Fruit fly (Drosophila melanogaster) whole organism, embryonic: ENCODE measurements around the gene CG13622.
A peak's percentile ranks its signal among the peaks of the same experiment; 100 is the strongest.

ENCODE experiments used
- BEAF-32 ChIP-seq: fragments of 200-800 bp; sonication (Bioruptor generic); optimal IDR thresholded peaks from 3 replicates; lab custom pipeline; 2017; ENCODE audit warnings: missing biosample characterization, missing genetic modification characterization, mild to moderate bottlenecking, moderate library complexity, missing genetic modification reagents
- Blimp-1 ChIP-seq: fragments of 200-800 bp; sonication (Bioruptor generic); optimal IDR thresholded peaks from 3 replicates; lab custom pipeline; 2018; ENCODE audit warnings: missing biosample characterization, missing genetic modification characterization, mild to moderate bottlenecking, moderate library complexity, missing genetic modification reagents
- CG11085 ChIP-seq: fragments of 200-800 bp; sonication (Bioruptor generic); IDR thresholded peaks from 2 replicates; pipeline ENCODE4 v1.3.6; 2022; ENCODE audit warnings: missing biosample characterization, missing genetic modification characterization
- CG12391 ChIP-seq: fragments of 200-800 bp; sonication (Bioruptor generic); optimal IDR thresholded peaks from 3 replicates; lab custom pipeline; 2018; ENCODE audit warnings: missing biosample characterization, mild to moderate bottlenecking, missing genetic modification characterization, moderate library complexity
- CG12744 ChIP-seq: fragments of 200-800 bp; sonication (Bioruptor generic); optimal IDR thresholded peaks from 2 replicates; lab custom pipeline; 2016; ENCODE audit warnings: missing biosample characterization, missing genetic modification characterization
- CG13624 ChIP-seq: fragments of 200-800 bp; sonication (Bioruptor generic); optimal IDR thresholded peaks from 2 replicates; lab custom pipeline; 2016; ENCODE audit warnings: missing biosample characterization, missing genetic modification characterization
- CG13894 ChIP-seq: fragments of 200-800 bp; sonication (Bioruptor generic); optimal IDR thresholded peaks from 3 replicates; lab custom pipeline; 2018; ENCODE audit warnings: missing biosample characterization, mild to moderate bottlenecking, missing genetic modification characterization, moderate library complexity
- CG14050 ChIP-seq: fragments of 200-800 bp; sonication (Bioruptor generic); IDR thresholded peaks from 3 replicates; pipeline ENCODE4 v1.3.6; 2022; ENCODE audit warnings: missing biosample characterization, missing genetic modification characterization
- CG15269 ChIP-seq: fragments of 200-800 bp; sonication (Bioruptor generic); optimal IDR thresholded peaks from 2 replicates; lab custom pipeline; 2018; ENCODE audit warnings: missing biosample characterization, mild to moderate bottlenecking, missing genetic modification characterization, moderate library complexity
- CG17186 ChIP-seq: fragments of 200-800 bp; sonication (Bioruptor generic); optimal IDR thresholded peaks from 3 replicates; lab custom pipeline; 2017; ENCODE audit warnings: missing biosample characterization, missing genetic modification reagents, missing genetic modification characterization
- CG18262 ChIP-seq: fragments of 200-800 bp; optimal IDR thresholded peaks from 3 replicates; lab custom pipeline; 2019; ENCODE audit warnings: missing biosample characterization, mild to moderate bottlenecking, missing genetic modification characterization, moderate library complexity
- CG2116 ChIP-seq: fragments of 200-800 bp; sonication (Bioruptor generic); optimal IDR thresholded peaks from 3 replicates; lab custom pipeline; 2018; ENCODE audit warnings: missing biosample characterization, mild to moderate bottlenecking, missing genetic modification characterization
- CG32532 ChIP-seq: fragments of 200-800 bp; sonication (Bioruptor generic); IDR thresholded peaks from 2 replicates; pipeline ENCODE4 v1.3.6; 2022; ENCODE audit warnings: missing biosample characterization, missing genetic modification characterization
- CG33557 ChIP-seq: fragments of 200-800 bp; sonication (Bioruptor generic); optimal IDR thresholded peaks from 2 replicates; lab custom pipeline; 2019; ENCODE audit warnings: missing biosample characterization, mild to moderate bottlenecking, missing genetic modification characterization, moderate library complexity
- CG3407 ChIP-seq: fragments of 200-800 bp; sonication (Bioruptor generic); optimal IDR thresholded peaks from 2 replicates; lab custom pipeline; 2018; ENCODE audit warnings: missing biosample characterization, mild to moderate bottlenecking, missing genetic modification characterization
- CG3726 ChIP-seq: fragments of 200-800 bp; sonication (Bioruptor generic); IDR thresholded peaks from 3 replicates; pipeline ENCODE4, ENCODE4 v1.3.6; 2022; ENCODE audit warnings: missing biosample characterization, missing genetic modification characterization
- CG3995 ChIP-seq: fragments of 200-800 bp; sonication (Bioruptor generic); optimal IDR thresholded peaks from 3 replicates; lab custom pipeline; 2016; ENCODE audit warnings: missing biosample characterization, missing genetic modification characterization
- CG4404 ChIP-seq: fragments of 200-800 bp; sonication (Bioruptor generic); IDR thresholded peaks from 2 replicates; pipeline ENCODE4 v1.3.6; 2022; ENCODE audit warnings: missing biosample characterization, missing genetic modification characterization
- CG4854 ChIP-seq: fragments of 200-800 bp; sonication (Bioruptor generic); optimal IDR thresholded peaks from 2 replicates; lab custom pipeline; 2016; ENCODE audit warnings: missing biosample characterization, missing genetic modification characterization, inconsistent platforms
- CG6813 ChIP-seq: fragments of 200-800 bp; sonication (Bioruptor generic); optimal IDR thresholded peaks from 2 replicates; lab custom pipeline; 2017; ENCODE audit warnings: missing biosample characterization, missing genetic modification characterization, mild to moderate bottlenecking, moderate library complexity, missing genetic modification reagents
- CG6854 ChIP-seq: fragments of 200-800 bp; sonication (Bioruptor generic); optimal IDR thresholded peaks from 3 replicates; lab custom pipeline; 2017; ENCODE audit warnings: missing biosample characterization, mild to moderate bottlenecking, missing genetic modification characterization
- CG7372 ChIP-seq: fragments of 200-800 bp; sonication (Bioruptor generic); IDR thresholded peaks from 2 replicates; pipeline ENCODE4 v1.3.6; 2022; ENCODE audit warnings: missing biosample characterization, missing genetic modification characterization
- CG8765 ChIP-seq: fragments of 200-800 bp; sonication (Bioruptor generic); IDR thresholded peaks from 2 replicates; pipeline ENCODE4 v1.3.6; 2022; ENCODE audit warnings: missing biosample characterization, missing genetic modification characterization
- D ChIP-seq, 2 experiments: fragments of 200-800 bp in 1 of 2; fragments of >200 bp in 1 of 2; sonication (Bioruptor generic) in 1 of 2; optimal IDR thresholded peaks; 2 replicates in 1 of 2; 3 replicates in 1 of 2; lab custom pipeline; 2017; ENCODE audit warnings: mild to moderate bottlenecking in 1 of 2, missing biosample characterization in 1 of 2, missing genetic modification characterization in 1 of 2, missing genetic modification reagents in 1 of 2
- D19B ChIP-seq: fragments of 200-800 bp; sonication (Bioruptor generic); optimal IDR thresholded peaks from 2 replicates; lab custom pipeline; 2017; ENCODE audit warnings: missing biosample characterization, mild to moderate bottlenecking, missing genetic modification characterization
- Dip3 ChIP-seq: fragments of 200-800 bp; sonication (Bioruptor generic); optimal IDR thresholded peaks from 3 replicates; lab custom pipeline; 2016; ENCODE audit warnings: missing biosample characterization, missing genetic modification characterization
- Fer3 ChIP-seq: fragments of 200-800 bp; sonication (Bioruptor generic); optimal IDR thresholded peaks from 2 replicates; lab custom pipeline; 2018; ENCODE audit warnings: missing biosample characterization, mild to moderate bottlenecking, missing genetic modification characterization, moderate library complexity
- HHEX ChIP-seq: fragments of 200-800 bp; sonication (Bioruptor generic); optimal IDR thresholded peaks from 3 replicates; lab custom pipeline; 2017; ENCODE audit warnings: missing biosample characterization, mild to moderate bottlenecking, missing genetic modification characterization, missing genetic modification reagents
- Hand ChIP-seq: fragments of 200-800 bp; sonication (Bioruptor generic); optimal IDR thresholded peaks from 2 replicates; lab custom pipeline; 2017; ENCODE audit warnings: mild to moderate bottlenecking, missing biosample characterization, missing genetic modification reagents, missing genetic modification characterization
- Hsf ChIP-seq: fragments of 200-800 bp; sonication (Bioruptor generic); optimal IDR thresholded peaks from 3 replicates; lab custom pipeline; 2016; ENCODE audit warnings: missing biosample characterization, missing genetic modification characterization
- Oaz ChIP-seq: fragments of 200-800 bp; sonication (Bioruptor generic); IDR thresholded peaks from 2 replicates; pipeline ENCODE4 v1.3.6; 2022; ENCODE audit warnings: missing biosample characterization, missing genetic modification characterization
- Oli ChIP-seq: fragments of 200-800 bp; sonication (Bioruptor generic); optimal IDR thresholded peaks from 2 replicates; lab custom pipeline; 2018; ENCODE audit warnings: missing biosample characterization, mild to moderate bottlenecking, missing genetic modification characterization, moderate library complexity
- Pdp1 ChIP-seq, 2 experiments: fragments of 200-800 bp; sonication (Bioruptor generic); optimal IDR thresholded peaks; 3 replicates each; lab custom pipeline; 2016; ENCODE audit warnings: missing biosample characterization in 2 of 2, missing genetic modification characterization in 2 of 2, mild to moderate bottlenecking in 1 of 2, moderate library complexity in 1 of 2
- Six4 ChIP-seq: fragments of 200-800 bp; sonication (Bioruptor generic); optimal IDR thresholded peaks from 2 replicates; lab custom pipeline; 2016; ENCODE audit warnings: missing biosample characterization, missing genetic modification characterization
- Sry-β ChIP-seq: fragments of 200-800 bp; sonication (Bioruptor generic); optimal IDR thresholded peaks from 2 replicates; lab custom pipeline; 2018; ENCODE audit warnings: missing biosample characterization, mild to moderate bottlenecking, missing genetic modification characterization, moderate library complexity
- TFAM ChIP-seq: fragments of 200-800 bp; sonication (Bioruptor generic); optimal IDR thresholded peaks from 2 replicates; lab custom pipeline; 2017; ENCODE audit warnings: missing biosample characterization, missing genetic modification characterization, inconsistent platforms
- ato ChIP-seq: fragments of 200-800 bp; sonication (Bioruptor generic); IDR thresholded peaks from 2 replicates; pipeline ENCODE4 v1.3.6; 2022; ENCODE audit warnings: missing biosample characterization, missing genetic modification characterization; ENCODE audit not compliant: partially characterized antibody
- bowl ChIP-seq: fragments of 200-800 bp; sonication (Bioruptor generic); IDR thresholded peaks from 2 replicates; pipeline ENCODE4 v1.3.6; 2022; ENCODE audit warnings: missing biosample characterization, missing genetic modification characterization
- br ChIP-seq: fragments of >200 bp; optimal IDR thresholded peaks from 2 replicates; lab custom pipeline; 2017
- btn ChIP-seq: fragments of 200-800 bp; sonication (Bioruptor generic); optimal IDR thresholded peaks from 2 replicates; lab custom pipeline; 2016; ENCODE audit warnings: missing biosample characterization, missing genetic modification characterization
- crc ChIP-seq: fragments of 200-800 bp; sonication (Bioruptor generic); optimal IDR thresholded peaks from 2 replicates; lab custom pipeline; 2016; ENCODE audit warnings: missing biosample characterization, missing genetic modification characterization
- fd3F ChIP-seq: fragments of 200-800 bp; sonication (Bioruptor generic); optimal IDR thresholded peaks from 2 replicates; lab custom pipeline; 2018; ENCODE audit warnings: missing biosample characterization, mild to moderate bottlenecking, missing genetic modification characterization, moderate library complexity
- lmd ChIP-seq: fragments of 200-800 bp; sonication (Bioruptor generic); IDR thresholded peaks from 2 replicates; pipeline ENCODE4 v1.3.6; 2022; ENCODE audit warnings: missing biosample characterization, missing genetic modification characterization
- org-1 ChIP-seq: fragments of 200-800 bp; sonication (Bioruptor generic); optimal IDR thresholded peaks from 2 replicates; lab custom pipeline; 2017; ENCODE audit warnings: missing biosample characterization, missing genetic modification characterization
- p53 ChIP-seq: fragments of 200-800 bp; sonication (Bioruptor generic); optimal IDR thresholded peaks from 2 replicates; lab custom pipeline; 2016; ENCODE audit warnings: missing biosample characterization, missing genetic modification characterization
- pum ChIP-seq: fragments of 200-800 bp; sonication (Bioruptor generic); optimal IDR thresholded peaks from 2 replicates; lab custom pipeline; 2016; ENCODE audit warnings: missing biosample characterization, missing genetic modification characterization
- scrt ChIP-seq: fragments of 200-800 bp; sonication (Bioruptor generic); optimal IDR thresholded peaks from 2 replicates; lab custom pipeline; 2018; ENCODE audit warnings: missing biosample characterization, mild to moderate bottlenecking, missing genetic modification characterization, moderate library complexity
- slbo ChIP-seq: fragments of 200-800 bp; sonication (Bioruptor generic); IDR thresholded peaks from 2 replicates; pipeline ENCODE4 v1.3.6; 2022; ENCODE audit warnings: missing biosample characterization, missing genetic modification characterization
- tll ChIP-seq, 2 experiments: fragments of 200-800 bp in 1 of 2; fragments of >200 bp in 1 of 2; sonication (Bioruptor generic) in 1 of 2; optimal IDR thresholded peaks; 2 replicates each; lab custom pipeline; 2017 to 2019; ENCODE audit warnings: missing biosample characterization in 2 of 2, missing genetic modification characterization in 2 of 2, mild to moderate bottlenecking in 1 of 2, moderate library complexity in 1 of 2
- zen2 ChIP-seq: fragments of 200-800 bp; sonication (Bioruptor generic); IDR thresholded peaks from 3 replicates; pipeline ENCODE4 v1.3.6; 2022; ENCODE audit warnings: missing biosample characterization, missing genetic modification characterization; ENCODE audit not compliant: partially characterized antibody

Gene CG13622

dm6 chr3R:24557020-24557465 lies 33.6 kb upstream of the CG13622 start (continued):
- TF ChIP-seq tll (GFP tag; optimal IDR thresholded peaks at IDR 0.05; lab: Kevin White, UChicago) (no peak), CG18262 (tag; lab: Kevin White, UChicago) (peak; percentile 54), CG12391 (peak; percentile 44), Hsf (peak; percentile 83), CG8765 (GFP tag; lab: Robert Waterston, UW) (peak; percentile 31; the same call in 1 of the 2 replicates), bowl (GFP tag; lab: Robert Waterston, UW) (peak; percentile 45; the same call in 1 of the 2 replicates), D19B (no peak), p53 (GFP tag; lab: Kevin White, UChicago) (peak; percentile 28), CG32532 (GFP tag; lab: Robert Waterston, UW) (peak; percentile 89), CG3995 (no peak), lmd (GFP tag; lab: Robert Waterston, UW) (no peak; the same call in 1 of the 2 replicates), CG3407 (GFP tag; lab: Kevin White, UChicago) (no peak), CG17186 (GFP tag; lab: Kevin White, UChicago) (no peak), CG4854 (GFP tag; lab: Kevin White, UChicago) (peak; percentile 62), CG2116 (peak; percentile 8), btn (peak; percentile 7), CG13624 (GFP tag; lab: Kevin White, UChicago) (peak; percentile 95), ato (GFP tag; lab: Robert Waterston, UW) (peak; percentile 92), scrt (GFP tag; lab: Kevin White, UChicago) (no peak), Sry-β (no peak), TFAM (GFP tag; lab: Kevin White, UChicago) (no peak), CG11085 (GFP tag; lab: Robert Waterston, UW) (peak; percentile 74), CG4404 (GFP tag; lab: Robert Waterston, UW) (no peak), br (lab: Kevin White, UChicago) (no peak), Pdp1 (GFP tag; optimal IDR thresholded peaks at IDR 0.05; lab: Kevin White, UChicago) (peak; percentile 35 to 92), HHEX (GFP tag; lab: Kevin White, UChicago) (peak; percentile 44), Blimp-1 (GFP tag; lab: Kevin White, UChicago) (peak; percentile 48), Oli (tag; lab: Kevin White, UChicago) (peak; percentile 34), fd3F (GFP tag; lab: Kevin White, UChicago) (peak; percentile 36), zen2 (GFP tag; lab: Robert Waterston, UW) (no peak; the same call in 2 of the 3 replicates), Oaz (no peak), BEAF-32 (GFP tag; lab: Kevin White, UChicago) (no peak), Fer3 (tag; lab: Kevin White, UChicago) (peak; percentile 34), CG6854 (GFP tag; lab: Kevin White, UChicago) (no peak), Six4 (GFP tag; lab: Kevin White, UChicago) (no peak), pum (peak; percentile 22), CG13894 (tag; lab: Kevin White, UChicago) (peak; percentile 88), CG15269 (tag; lab: Kevin White, UChicago) (peak; percentile 65), Hand (GFP tag; lab: Kevin White, UChicago) (no peak), CG6813 (GFP tag; lab: Kevin White, UChicago) (no peak), CG14050 (GFP tag; lab: Robert Waterston, UW) (no peak; the same call in 2 of the 3 replicates), Dip3 (peak; percentile 68), crc (no peak), CG12744 (GFP tag; lab: Kevin White, UChicago) (peak; percentile 68), org-1 (GFP tag; lab: Kevin White, UChicago) (no peak), slbo (GFP tag; lab: Robert Waterston, UW) (peak; percentile 88), CG33557 (GFP tag; lab: Kevin White, UChicago) (peak; percentile 43), D (optimal IDR thresholded peaks at IDR 0.05; lab: Kevin White, UChicago) (no peak), D (GFP tag; optimal IDR thresholded peaks at IDR 0.05; lab: Kevin White, UChicago) (no peak), CG3726 (GFP tag; lab: Robert Waterston, UW) (no peak), CG7372 (no peak)
